Fruit fly (Drosophila melanogaster): ENCODE measurements around the gene Past1.
"Not testable (repeated sequence)": the region's sequence is repeated elsewhere in the genome, so short reads cannot be mapped to it uniquely, and the experiment has no call there.

The Past1 gene

dm6 chr3R:12685290-12685689, 11.8 kb upstream of the Past1 start:
- TF ChIP-seq noc (tag; optimal IDR thresholded peaks at IDR 0.05), result peak; percentile 41

- TF ChIP-seq noc (tag; optimal IDR thresholded peaks at IDR 0.05), result no peak
These were observed 9.0 kb upstream of the Past1 start for dm6 chr3R:12688116-12688515.

dm6 chr3R:12688672-12689417, 8.3 kb upstream of the Past1 start, which contains the start of gene kar:
kar (minus strand) TSS chr3R:12689367.
- TF ChIP-seq noc (tag; optimal IDR thresholded peaks at IDR 0.05), result no peak

dm6 chr3R:12691422-12692101, 5.6 kb upstream of the Past1 start, which contains the start of gene Arp1:
Arp1 (plus strand) TSS chr3R:12691743.
- TF ChIP-seq noc (tag; optimal IDR thresholded peaks at IDR 0.05), result no peak

dm6 chr3R:12692497-12692896, 4.6 kb upstream of the Past1 start, which contains the start of gene CG31347:
CG31347 (minus strand) TSS chr3R:12692597.
- no peak for TF ChIP-seq noc (tag; optimal IDR thresholded peaks at IDR 0.05)

dm6 chr3R:12694742-12695141, 2.4 kb upstream of the Past1 start, which contains the start of the genes CG14391 and NijC:
CG14391 (minus strand) TSS chr3R:12694842.
NijC (plus strand) TSS chr3R:12695129.
- TF ChIP-seq noc (tag; optimal IDR thresholded peaks at IDR 0.05), result no peak

dm6 chr3R:12697571-12698039, 483 bp downstream of the Past1 start:
- peak; percentile 6 for TF ChIP-seq noc (tag; optimal IDR thresholded peaks at IDR 0.05)

dm6 chr3R:12698363-12698762, 1.2 kb downstream of the Past1 start:
- no peak for TF ChIP-seq noc (tag; optimal IDR thresholded peaks at IDR 0.05)

- peak; percentile 46 for TF ChIP-seq noc (tag; optimal IDR thresholded peaks at IDR 0.05)
These were observed 2.7 kb downstream of the Past1 start for dm6 chr3R:12699620-12700378.

- TF ChIP-seq noc (tag; optimal IDR thresholded peaks at IDR 0.05), result no peak
These were observed 3.3 kb downstream of the Past1 start for dm6 chr3R:12700454-12700853.

- no peak for TF ChIP-seq noc (tag; optimal IDR thresholded peaks at IDR 0.05)
These were observed 4.1 kb downstream of the Past1 start for dm6 chr3R:12701257-12701656.

- no peak for TF ChIP-seq noc (tag; optimal IDR thresholded peaks at IDR 0.05)
These were observed 4.9 kb downstream of the Past1 start for dm6 chr3R:12701994-12702494.

dm6 chr3R:12704861-12705260, 7.7 kb downstream of the Past1 start, which contains the start of gene CG12279:
CG12279 (plus strand) TSS chr3R:12705094.
- no peak for TF ChIP-seq noc (tag; optimal IDR thresholded peaks at IDR 0.05)

dm6 chr3R:12712178-12713172, 15.4 kb downstream of the Past1 start, which contains the start of gene PolQ:
PolQ (minus strand) TSS chr3R:12712299.
- TF ChIP-seq noc (tag; optimal IDR thresholded peaks at IDR 0.05), result not testable (repeated sequence)

Measured in whole organism, larva.